Fruit fly (Drosophila melanogaster) whole organism, pupa: Measurements from ENCODE around the gene CG32266.

Experiments used
- CG10348 ChIP-seq: fragments of 200-800 bp; sonication (Bioruptor generic); IDR thresholded peaks from 2 replicates; pipeline ENCODE4 v1.3.6; 2022; ENCODE audit warnings: missing biosample characterization, missing genetic modification characterization
- D1 ChIP-seq: fragments of 200-800 bp; sonication (Bioruptor generic); optimal IDR thresholded peaks from 2 replicates; lab custom pipeline; 2018; ENCODE audit warnings: missing biosample characterization, mild to moderate bottlenecking, missing genetic modification characterization, moderate library complexity
- EcR ChIP-seq: fragments of 200-800 bp; sonication (Bioruptor generic); optimal IDR thresholded peaks from 3 replicates; lab custom pipeline; 2019; ENCODE audit warnings: missing biosample characterization, missing genetic modification characterization, mild to moderate bottlenecking, moderate library complexity, missing genetic modification reagents
- Pif1A ChIP-seq: fragments of 200-800 bp; sonication (Bioruptor generic); optimal IDR thresholded peaks from 3 replicates; lab custom pipeline; 2016; ENCODE audit warnings: missing biosample characterization, missing genetic modification characterization
- Pif1B ChIP-seq: fragments of 200-800 bp; sonication (Bioruptor generic); optimal IDR thresholded peaks from 3 replicates; lab custom pipeline; 2016; ENCODE audit warnings: missing biosample characterization, missing genetic modification characterization
- fd96Ca ChIP-seq: fragments of 200-800 bp; sonication (Bioruptor generic); IDR thresholded peaks from 3 replicates; pipeline ENCODE4 v1.3.6; 2022; ENCODE audit warnings: missing biosample characterization, missing genetic modification characterization
- gl ChIP-seq: fragments of 200-800 bp; sonication (Bioruptor generic); optimal IDR thresholded peaks from 2 replicates; lab custom pipeline; 2018; ENCODE audit warnings: missing biosample characterization, mild to moderate bottlenecking, missing genetic modification characterization

DNA sequence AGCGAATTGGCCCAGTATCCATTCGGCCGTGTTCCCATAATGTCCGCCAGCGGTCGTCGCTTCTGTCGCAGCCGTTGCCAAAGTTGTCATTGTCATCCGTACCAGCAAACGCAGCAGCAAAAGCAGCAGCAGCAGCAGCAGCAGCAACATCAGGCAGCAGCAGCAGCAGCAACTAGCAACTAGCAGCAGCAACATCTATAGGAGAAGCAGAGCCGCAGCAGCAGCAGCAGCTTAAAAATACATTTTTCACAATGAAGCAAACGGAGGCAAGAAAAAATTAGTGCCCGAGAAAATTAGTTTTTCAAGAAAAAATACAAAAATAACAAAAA is 34.8 kb downstream of the CG32266 start:
- TF ChIP-seq Pif1A (GFP tag; lab: Kevin White, UChicago) (no peak), D1 (no peak), EcR (GFP tag; lab: Kevin White, UChicago) (no peak), gl (tag; lab: Kevin White, UChicago) (no peak), fd96Ca (GFP tag; lab: Robert Waterston, UW) (no peak), Pif1B (GFP tag; lab: Kevin White, UChicago) (no peak), CG10348 (GFP tag; lab: Robert Waterston, UW) (no peak)
